Fruit fly (Drosophila melanogaster): ENCODE results near the gene CG7794.
A peak's percentile ranks its signal among the peaks of the same experiment; 100 is the strongest.

Gene CG7794

dm6 chr3R:18049272-18050015 is 25.9 kb downstream of the CG7794 start:
- TF ChIP-seq CG32121 (GFP tag; IDR thresholded peaks at IDR 0.05) (no peak), rn (GFP tag; IDR thresholded peaks at IDR 0.05) (no peak), Pif1A (GFP tag; optimal IDR thresholded peaks at IDR 0.05) (peak; percentile 56), CG15710 (tag; optimal IDR thresholded peaks at IDR 0.05) (peak; percentile 66), D1 (tag; optimal IDR thresholded peaks at IDR 0.05) (peak; percentile 25), Snoo (tag; optimal IDR thresholded peaks at IDR 0.05) (peak; percentile 24), Ets98B (GFP tag; IDR thresholded peaks at IDR 0.05) (no peak; the same call in 1 of the 2 replicates), CG8159 (tag; optimal IDR thresholded peaks at IDR 0.05) (peak; percentile 83), CG17806 (tag; optimal IDR thresholded peaks at IDR 0.05) (peak; percentile 68), EcR (GFP tag; optimal IDR thresholded peaks at IDR 0.05) (no peak), CG34367 (tag; optimal IDR thresholded peaks at IDR 0.05) (peak; percentile 51), CG8301 (tag; optimal IDR thresholded peaks at IDR 0.05) (peak; percentile 73), gl (tag; optimal IDR thresholded peaks at IDR 0.05) (peak; percentile 31), CG4496 (GFP tag; IDR thresholded peaks at IDR 0.05) (no peak), CG9948 (tag; optimal IDR thresholded peaks at IDR 0.05) (peak; percentile 82), Pif1B (GFP tag; optimal IDR thresholded peaks at IDR 0.05) (peak; percentile 51), CG12605 (GFP tag; IDR thresholded peaks at IDR 0.05) (no peak), CG14655 (GFP tag; optimal IDR thresholded peaks at IDR 0.05) (peak; percentile 80)

dm6 chr3R:18050016-18050556 is 26.6 kb downstream of the CG7794 start:
- TF ChIP-seq CG13204 (GFP tag; optimal IDR thresholded peaks at IDR 0.05) (no peak), CG4496 (GFP tag; IDR thresholded peaks at IDR 0.05) (no peak), CG34367 (tag; optimal IDR thresholded peaks at IDR 0.05) (no peak)

DNA sequence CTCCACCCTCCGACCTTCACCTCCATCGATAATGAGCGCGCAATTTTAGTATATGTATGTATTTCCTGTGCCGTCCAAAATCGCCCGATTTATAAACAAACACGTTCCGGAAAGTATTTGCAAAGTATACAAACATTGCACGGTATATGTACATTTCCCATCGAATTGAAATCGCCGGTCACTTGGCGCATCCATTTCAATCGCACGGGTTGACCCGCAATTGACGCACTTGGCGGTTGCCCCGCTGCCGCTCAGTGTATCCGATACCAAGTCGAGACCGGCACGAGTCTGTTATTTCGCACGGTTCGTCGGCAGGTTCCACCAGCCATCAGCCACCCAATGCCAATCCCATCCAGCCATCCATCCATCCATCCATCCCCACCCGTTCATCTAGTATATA is 27.1 kb downstream of the CG7794 start:
- TF ChIP-seq CG9948 (tag; optimal IDR thresholded peaks at IDR 0.05) (no peak), CG4496 (GFP tag; IDR thresholded peaks at IDR 0.05) (peak; percentile 63)

dm6 chr3R:18052799-18053586 is 29.5 kb downstream of the CG7794 start, which contains the start of gene htl:
htl (minus strand) TSS chr3R:18052984.
- TF ChIP-seq fd96Ca (GFP tag; IDR thresholded peaks at IDR 0.05), result no peak
- no peak for TF ChIP-seq Snoo (tag; optimal IDR thresholded peaks at IDR 0.05)
- TF ChIP-seq CG8301 (tag; optimal IDR thresholded peaks at IDR 0.05), result no peak
- no peak for TF ChIP-seq Ets98B (GFP tag; IDR thresholded peaks at IDR 0.05)
- TF ChIP-seq EcR (GFP tag; optimal IDR thresholded peaks at IDR 0.05), result peak; percentile 5
- no peak for TF ChIP-seq CG9948 (tag; optimal IDR thresholded peaks at IDR 0.05)
- TF ChIP-seq CG4496 (GFP tag; IDR thresholded peaks at IDR 0.05), result no peak
- TF ChIP-seq CG17806 (tag; optimal IDR thresholded peaks at IDR 0.05), result no peak

dm6 chr3R:18058401-18058800 is 34.9 kb downstream of the CG7794 start:
- TF ChIP-seq CG17806 (tag; optimal IDR thresholded peaks at IDR 0.05) (no peak), CG8301 (tag; optimal IDR thresholded peaks at IDR 0.05) (peak; percentile 11), CG32121 (GFP tag; IDR thresholded peaks at IDR 0.05) (0 out of 2 replicates have a peak, but pooled peaks have one; percentile 9), fd96Ca (GFP tag; IDR thresholded peaks at IDR 0.05) (0 out of 3 replicates have a peak, but pooled peaks have one; percentile 43), CG14655 (GFP tag; optimal IDR thresholded peaks at IDR 0.05) (peak; percentile 44)

DNA sequence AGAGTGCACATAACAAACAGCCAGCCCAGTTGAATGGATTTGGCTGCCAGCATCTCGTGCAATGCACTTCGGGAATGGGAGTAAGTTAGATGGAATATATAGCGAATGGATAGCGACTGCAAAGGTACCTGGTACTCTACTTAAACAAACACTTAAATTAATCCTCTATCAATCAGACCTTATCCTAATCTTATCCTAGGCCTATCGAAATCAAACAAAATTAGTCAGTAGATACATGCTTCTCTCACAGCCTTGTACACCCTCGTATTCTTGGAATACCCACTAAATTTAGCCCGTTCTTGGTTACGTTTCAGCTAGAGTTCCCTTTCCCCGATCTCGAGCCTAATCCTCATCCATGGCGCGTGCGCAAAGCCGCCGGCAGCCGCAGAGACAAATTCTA is 37.0 kb downstream of the CG7794 start:
- TF ChIP-seq rn (GFP tag; IDR thresholded peaks at IDR 0.05) (no peak), CG8301 (tag; optimal IDR thresholded peaks at IDR 0.05) (peak; percentile 17), Ets98B (GFP tag; IDR thresholded peaks at IDR 0.05) (peak; percentile 15; the same call in 1 of the 2 replicates), CG10348 (GFP tag; IDR thresholded peaks at IDR 0.05) (no peak), CG14655 (GFP tag; optimal IDR thresholded peaks at IDR 0.05) (peak; percentile 60), fd96Ca (GFP tag; IDR thresholded peaks at IDR 0.05) (no peak)

- TF ChIP-seq CG12605 (GFP tag; IDR thresholded peaks at IDR 0.05) (no peak), EcR (GFP tag; optimal IDR thresholded peaks at IDR 0.05) (no peak), CG13204 (GFP tag; optimal IDR thresholded peaks at IDR 0.05) (peak; percentile 1)
Observed at dm6 chr3R:18063168-18063792, 39.8 kb downstream of the CG7794 start.

Data from whole organism, pupa.